Fruit fly (Drosophila melanogaster): Measurements from ENCODE around the gene SppL.
A peak's percentile ranks its signal among the peaks of the same experiment; 100 is the strongest.

Gene SppL

DNA sequence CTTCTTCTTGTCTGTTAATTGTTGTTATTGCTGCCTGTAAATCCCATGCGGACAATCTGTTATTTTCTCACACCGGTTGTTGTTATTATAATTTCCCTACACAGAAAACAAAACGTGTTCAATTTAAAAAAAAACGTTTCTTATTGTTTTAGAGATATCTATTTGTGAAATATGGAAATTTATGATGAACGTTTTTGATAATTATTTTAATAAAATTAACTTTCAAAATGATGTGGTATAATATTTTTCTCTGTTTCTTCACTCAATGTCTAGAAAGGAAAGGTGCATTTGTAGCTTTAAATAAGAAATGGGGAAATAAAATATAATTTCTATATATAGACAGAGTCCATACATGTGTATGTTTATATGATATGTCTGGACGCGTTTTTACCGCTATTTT, 2.5 kb downstream of the SppL start:
- TF ChIP-seq fd59A (GFP tag; optimal IDR thresholded peaks at IDR 0.05) (no peak), Smox (GFP tag; optimal IDR thresholded peaks at IDR 0.05) (peak; percentile 39), CG6276 (GFP tag; optimal IDR thresholded peaks at IDR 0.05) (peak; percentile 66), CG6854 (GFP tag; optimal IDR thresholded peaks at IDR 0.05) (no peak), CG34406 (GFP tag; optimal IDR thresholded peaks at IDR 0.05) (no peak), Eip75B (GFP tag; optimal IDR thresholded peaks at IDR 0.05) (peak; percentile 11), fd85E (GFP tag; optimal IDR thresholded peaks at IDR 0.05) (no peak), achi (GFP tag; optimal IDR thresholded peaks at IDR 0.05) (peak; percentile 54), CG4318 (GFP tag; optimal IDR thresholded peaks at IDR 0.05) (no peak), Blimp-1 (GFP tag; optimal IDR thresholded peaks at IDR 0.05) (no peak), vri (GFP tag; optimal IDR thresholded peaks at IDR 0.05) (no peak), Ets96B (tag; optimal IDR thresholded peaks at IDR 0.05) (peak; percentile 31), Met (GFP tag; optimal IDR thresholded peaks at IDR 0.05) (peak; percentile 55), CG8632 (GFP tag; optimal IDR thresholded peaks at IDR 0.05) (peak; percentile 31), Hr4 (GFP tag; optimal IDR thresholded peaks at IDR 0.05) (peak; percentile 50), Gug (GFP tag; IDR thresholded peaks at IDR 0.05) (peak; percentile 46; the same call in 1 of the 2 replicates), CG10631 (GFP tag; optimal IDR thresholded peaks at IDR 0.05) (no peak), topi (GFP tag; optimal IDR thresholded peaks at IDR 0.05) (peak; percentile 44), CG6163 (GFP tag; IDR thresholded peaks at IDR 0.05) (peak; percentile 7; the same call in 1 of the 3 replicates), fkh (GFP tag; optimal IDR thresholded peaks at IDR 0.05) (no peak), CG10669 (GFP tag; optimal IDR thresholded peaks at IDR 0.05) (peak; percentile 15), Hr39 (GFP tag; optimal IDR thresholded peaks at IDR 0.05) (no peak), CG8119 (GFP tag; IDR thresholded peaks at IDR 0.05) (peak; percentile 79), acj6 (GFP tag; optimal IDR thresholded peaks at IDR 0.05) (peak; percentile 30), CG3919 (GFP tag; optimal IDR thresholded peaks at IDR 0.05) (no peak), Sox15 (GFP tag; optimal IDR thresholded peaks at IDR 0.05) (no peak), Lpt (GFP tag; optimal IDR thresholded peaks at IDR 0.05) (no peak), eg (GFP tag; IDR thresholded peaks at IDR 0.05) (peak; percentile 77), spab (GFP tag; optimal IDR thresholded peaks at IDR 0.05) (no peak), net (GFP tag; optimal IDR thresholded peaks at IDR 0.05) (peak; percentile 56), CG7368 (GFP tag; optimal IDR thresholded peaks at IDR 0.05) (no peak), CG15336 (GFP tag; IDR thresholded peaks at IDR 0.05) (peak; percentile 82), Ets21C (GFP tag; optimal IDR thresholded peaks at IDR 0.05) (no peak), OdsH (GFP tag; optimal IDR thresholded peaks at IDR 0.05) (peak; percentile 34), dac (GFP tag; optimal IDR thresholded peaks at IDR 0.05) (no peak), dsx (GFP tag; optimal IDR thresholded peaks at IDR 0.05; ENCODE audit: poor library complexity, severe bottlenecking) (no peak), ss (GFP tag; optimal IDR thresholded peaks at IDR 0.05) (no peak), lz (GFP tag; optimal IDR thresholded peaks at IDR 0.05) (peak; percentile 25), cyc (GFP tag; optimal IDR thresholded peaks at IDR 0.05) (peak; percentile 31), Sox14 (GFP tag; optimal IDR thresholded peaks at IDR 0.05) (peak; percentile 17), CG31627 (GFP tag; optimal IDR thresholded peaks at IDR 0.05) (no peak), CG11902 (GFP tag; optimal IDR thresholded peaks at IDR 0.05) (no peak), CG11294 (GFP tag; IDR thresholded peaks at IDR 0.05) (no peak), CG8319 (GFP tag; optimal IDR thresholded peaks at IDR 0.05) (no peak), CG6808 (GFP tag; optimal IDR thresholded peaks at IDR 0.05) (no peak), pdm3 (GFP tag; optimal IDR thresholded peaks at IDR 0.05) (no peak), svp (GFP tag) (peak; percentile 71), CG6792 (GFP tag; optimal IDR thresholded peaks at IDR 0.05) (peak; percentile 21), Eip93F (GFP tag; optimal IDR thresholded peaks at IDR 0.05) (no peak), CG11762 (GFP tag; optimal IDR thresholded peaks at IDR 0.05; ENCODE audit: insufficient read depth) (peak; percentile 25), CG32006 (GFP tag; optimal IDR thresholded peaks at IDR 0.05) (peak; percentile 72), CG1621 (tag; optimal IDR thresholded peaks at IDR 0.05) (no peak), CG3032 (tag; optimal IDR thresholded peaks at IDR 0.05) (peak; percentile 26)
